Worm (Caenorhabditis elegans) whole organism, late embryonic: ENCODE data around the gene ZC239.14.

Experiments used
- C08G9.2 ChIP-seq: sonication (generic microtip); optimal IDR thresholded peaks from 2 replicates; lab custom pipeline; 2016; ENCODE audit warnings: mild to moderate bottlenecking, missing genetic modification characterization, moderate library complexity, missing compliant biosample characterization
- C38D4.7 ChIP-seq: fragments of 200-800 bp; sonication (Bioruptor generic); optimal IDR thresholded peaks from 2 replicates; lab custom pipeline; 2018; ENCODE audit warnings: mild to moderate bottlenecking, missing genetic modification characterization, moderate library complexity, missing compliant biosample characterization
- K09A11.1 ChIP-seq: sonication (generic microtip); optimal IDR thresholded peaks from 2 replicates; lab custom pipeline; 2017; ENCODE audit warnings: antibody characterized with exemption, mild to moderate bottlenecking, missing genetic modification characterization, missing compliant biosample characterization; ENCODE audit not compliant: insufficient read depth
- T23F11.4 ChIP-seq: fragments of 200-800 bp; sonication (Bioruptor generic); optimal IDR thresholded peaks from 2 replicates; lab custom pipeline; 2018; ENCODE audit warnings: mild to moderate bottlenecking, missing genetic modification characterization, missing compliant biosample characterization
- ahr-1 ChIP-seq: sonication (generic microtip); optimal IDR thresholded peaks from 2 replicates; lab custom pipeline; 2016; ENCODE audit warnings: missing genetic modification characterization, missing compliant biosample characterization
- ceh-22 ChIP-seq: sonication (generic microtip); optimal IDR thresholded peaks from 2 replicates; lab custom pipeline; 2017; ENCODE audit warnings: missing biosample characterization, missing genetic modification characterization
- ceh-31 ChIP-seq: sonication (generic microtip); optimal IDR thresholded peaks from 2 replicates; lab custom pipeline; 2016; ENCODE audit warnings: missing genetic modification characterization, missing compliant biosample characterization
- ceh-34 ChIP-seq: sonication (generic microtip); optimal IDR thresholded peaks from 2 replicates; lab custom pipeline; 2016; ENCODE audit warnings: mild to moderate bottlenecking, missing genetic modification characterization, missing compliant biosample characterization
- ceh-45 ChIP-seq: fragments of 200-800 bp; sonication (Bioruptor generic); IDR thresholded peaks from 2 replicates; pipeline ENCODE4 v1.3.6; 2022; ENCODE audit warnings: missing genetic modification reagents, missing genetic modification characterization, missing compliant biosample characterization
- ceh-9 ChIP-seq: sonication (generic microtip); optimal IDR thresholded peaks from 2 replicates; lab custom pipeline; 2016; ENCODE audit warnings: mild to moderate bottlenecking, missing genetic modification characterization, inconsistent platforms, missing compliant biosample characterization
- che-1 ChIP-seq: sonication (generic microtip); optimal IDR thresholded peaks from 2 replicates; lab custom pipeline; 2016; ENCODE audit warnings: mild to moderate bottlenecking, missing genetic modification characterization, missing compliant biosample characterization
- dve-1 ChIP-seq: sonication (generic microtip); optimal IDR thresholded peaks from 2 replicates; lab custom pipeline; 2017; ENCODE audit warnings: antibody characterized with exemption, mild to moderate bottlenecking, missing genetic modification characterization, missing compliant biosample characterization
- ets-4 ChIP-seq: sonication (generic microtip); optimal IDR thresholded peaks from 2 replicates; lab custom pipeline; 2016; ENCODE audit warnings: missing genetic modification characterization, missing compliant biosample characterization
- fax-1 ChIP-seq: sonication (generic microtip); optimal IDR thresholded peaks from 2 replicates; lab custom pipeline; 2016; ENCODE audit warnings: missing genotype, missing genetic modification characterization, missing compliant biosample characterization
- fkh-6 ChIP-seq: sonication (generic microtip); optimal IDR thresholded peaks from 2 replicates; lab custom pipeline; 2016; ENCODE audit warnings: missing genetic modification characterization, missing compliant biosample characterization
- gmeb-2 ChIP-seq: sonication (generic microtip); optimal IDR thresholded peaks from 2 replicates; lab custom pipeline; 2016; ENCODE audit warnings: missing genetic modification characterization, inconsistent platforms, missing compliant biosample characterization
- hlh-30 ChIP-seq: sonication (generic microtip); optimal IDR thresholded peaks from 2 replicates; lab custom pipeline; 2017; ENCODE audit warnings: antibody characterized with exemption, missing genetic modification characterization, missing compliant biosample characterization; ENCODE audit not compliant: insufficient read depth
- hlh-6 ChIP-seq: sonication (generic microtip); optimal IDR thresholded peaks from 2 replicates; lab custom pipeline; 2016; ENCODE audit warnings: missing genotype, missing genetic modification characterization, missing compliant biosample characterization
- lim-6 ChIP-seq: sonication (generic microtip); optimal IDR thresholded peaks from 2 replicates; lab custom pipeline; 2016; ENCODE audit warnings: missing genetic modification characterization, missing compliant biosample characterization
- madf-2 ChIP-seq: sonication (generic microtip); optimal IDR thresholded peaks from 2 replicates; lab custom pipeline; 2017; ENCODE audit warnings: missing genetic modification characterization, missing compliant biosample characterization
- mec-3 ChIP-seq: sonication (generic microtip); optimal IDR thresholded peaks from 2 replicates; lab custom pipeline; 2016; ENCODE audit warnings: borderline replicate concordance, missing genetic modification characterization, missing compliant biosample characterization
- nhr-11 ChIP-seq: fragments of 150-350 bp; optimal IDR thresholded peaks from 2 replicates; lab custom pipeline; 2014; ENCODE audit warnings: missing biosample characterization, missing genetic modification characterization
- nhr-232 ChIP-seq: sonication (generic microtip); optimal IDR thresholded peaks from 2 replicates; lab custom pipeline; 2016; ENCODE audit warnings: missing genetic modification characterization, missing compliant biosample characterization
- npax-4 ChIP-seq: sonication (generic microtip); optimal IDR thresholded peaks from 2 replicates; lab custom pipeline; 2016; ENCODE audit warnings: missing genetic modification characterization, missing compliant biosample characterization
- pax-1 ChIP-seq: fragments of 150-350 bp; optimal IDR thresholded peaks from 2 replicates; lab custom pipeline; 2014; ENCODE audit warnings: missing biosample characterization, missing genetic modification characterization
- pros-1 ChIP-seq: fragments of 150-350 bp; optimal IDR thresholded peaks from 2 replicates; lab custom pipeline; 2014; ENCODE audit warnings: missing biosample characterization, missing genetic modification reagents, missing genetic modification characterization
- rnt-1 ChIP-seq: sonication (generic microtip); optimal IDR thresholded peaks from 2 replicates; lab custom pipeline; 2016; ENCODE audit warnings: missing genetic modification characterization, missing compliant biosample characterization
- sox-4 ChIP-seq: sonication (generic microtip); optimal IDR thresholded peaks from 2 replicates; lab custom pipeline; 2017; ENCODE audit warnings: mild to moderate bottlenecking, missing genetic modification characterization, inconsistent platforms, missing compliant biosample characterization
- tbx-2 ChIP-seq: sonication (generic microtip); optimal IDR thresholded peaks from 2 replicates; lab custom pipeline; 2016; ENCODE audit warnings: missing genetic modification characterization, missing compliant biosample characterization
- ttx-3 ChIP-seq: sonication (generic microtip); optimal IDR thresholded peaks from 2 replicates; lab custom pipeline; 2016; ENCODE audit warnings: missing genetic modification reagents, missing genetic modification characterization, missing compliant biosample characterization
- unc-3 ChIP-seq, 2 experiments: fragments of 200-800 bp in 1 of 2; sonication (Bioruptor generic) in 1 of 2; sonication (generic microtip) in 1 of 2; conservative IDR thresholded peaks in 1 of 2; optimal IDR thresholded peaks in 1 of 2; 2 replicates each; pipeline versions ENCODE4 v1.3.6 to Lab custom; 2016 to 2022; ENCODE audit warnings: missing compliant biosample characterization in 2 of 2, missing genetic modification characterization in 2 of 2, missing genetic modification reagents in 1 of 2
- zip-5 ChIP-seq: sonication (generic microtip); optimal IDR thresholded peaks from 2 replicates; lab custom pipeline; 2016; ENCODE audit warnings: missing genetic modification characterization, missing compliant biosample characterization

Gene ZC239.14

ce11 chrII:3210365-3210764 is 11.5 kb downstream of the ZC239.14 start, which contains the start of gene ZC239.5:
Gene ZC239.5, plus strand, starts transcription at chrII:3210665.
- TF ChIP-seq zip-5 (tag; lab: Kevin White, UChicago) (no peak), ceh-34 (tag; lab: Kevin White, UChicago) (no peak), fax-1 (tag; lab: Kevin White, UChicago) (no peak), C08G9.2 (tag; lab: Kevin White, UChicago) (no peak), T23F11.4 (no peak), dve-1 (tag; lab: Kevin White, UChicago) (no peak), mec-3 (tag; lab: Kevin White, UChicago) (no peak), ttx-3 (tag; lab: Kevin White, UChicago) (no peak)
- TF ChIP-seq, all 69 proteins: peak for 0

ce11 chrII:3209251-3209650 is 12.6 kb downstream of the ZC239.14 start, which contains the start of gene ZC239.6:
Gene ZC239.6, plus strand, starts transcription at chrII:3209631.
- TF ChIP-seq nhr-11 (tag; lab: Kevin White, UChicago) (no peak), sox-4 (tag; lab: Kevin White, UChicago) (no peak), pax-1 (tag; lab: Kevin White, UChicago) (no peak), gmeb-2 (tag; lab: Kevin White, UChicago) (no peak), ahr-1 (tag; lab: Kevin White, UChicago) (no peak), ceh-9 (no peak), madf-2 (tag; lab: Kevin White, UChicago) (no peak), pros-1 (no peak), ceh-45 (GFP tag; lab: Robert Waterston, UW) (no peak), nhr-232 (tag; lab: Kevin White, UChicago) (no peak), ceh-31 (tag; lab: Kevin White, UChicago) (no peak), che-1 (tag; lab: Kevin White, UChicago) (no peak), unc-3 (GFP tag; conservative IDR thresholded peaks at IDR 0.05; lab: Robert Waterston, UW) (no peak), unc-3 (tag; optimal IDR thresholded peaks at IDR 0.05; lab: Kevin White, UChicago) (no peak), fkh-6 (no peak), tbx-2 (no peak), rnt-1 (no peak), hlh-30 (tag; lab: Kevin White, UChicago) (no peak), C38D4.7 (GFP tag; lab: Kevin White, UChicago) (no peak), npax-4 (tag; lab: Kevin White, UChicago) (no peak)

ce11 chrII:3208679-3209078 is 13.2 kb downstream of the ZC239.14 start, which contains the start of gene sdz-35:
Gene sdz-35, minus strand, starts transcription at chrII:3208779.
- TF ChIP-seq ceh-22, result no peak
- TF ChIP-seq lim-6 (tag; lab: Kevin White, UChicago), result no peak
- TF ChIP-seq K09A11.1 (tag; lab: Kevin White, UChicago), result no peak

ce11 chrII:3206423-3206989 is 15.3 kb downstream of the ZC239.14 start, which contains the start of the genes ZC239.20 and ZC239.21:
Gene ZC239.20, minus strand, starts transcription at chrII:3206523.
Gene ZC239.21, plus strand, starts transcription at chrII:3206939.
- TF ChIP-seq ttx-3 (tag; lab: Kevin White, UChicago) (no peak), ceh-34 (tag; lab: Kevin White, UChicago) (no peak), K09A11.1 (tag; lab: Kevin White, UChicago) (no peak), tbx-2 (no peak), hlh-30 (tag; lab: Kevin White, UChicago) (no peak), hlh-6 (no peak), ahr-1 (tag; lab: Kevin White, UChicago) (no peak)

ce11 chrII:3203415-3203814 is 18.4 kb downstream of the ZC239.14 start, which contains the start of gene sri-50:
Gene sri-50, plus strand, starts transcription at chrII:3203715.
- TF ChIP-seq K09A11.1 (tag; lab: Kevin White, UChicago) (no peak), ets-4 (tag; lab: Kevin White, UChicago) (no peak), nhr-232 (tag; lab: Kevin White, UChicago) (no peak)
